Fruit fly (Drosophila melanogaster) whole organism, prepupa: ENCODE data around the gene CG5969.
A peak's percentile ranks its signal among the peaks of the same experiment; 100 is the strongest.

ENCODE experiments used
- CG10669 ChIP-seq: fragments of 200-800 bp; sonication (Bioruptor generic); optimal IDR thresholded peaks from 3 replicates; lab custom pipeline; 2018; ENCODE audit warnings: missing biosample characterization, mild to moderate bottlenecking, missing genetic modification characterization, moderate library complexity
- CG11294 ChIP-seq: fragments of 200-800 bp; sonication (Bioruptor generic); IDR thresholded peaks from 2 replicates; pipeline ENCODE4 v1.3.6; 2022; ENCODE audit warnings: missing biosample characterization, missing genetic modification characterization
- CG11762 ChIP-seq: fragments of 200-800 bp; sonication (Bioruptor generic); optimal IDR thresholded peaks from 3 replicates; lab custom pipeline; 2016; ENCODE audit warnings: missing biosample characterization, missing genetic modification characterization; ENCODE audit not compliant: insufficient read depth
- CG11902 ChIP-seq: fragments of 200-800 bp; sonication (Bioruptor generic); optimal IDR thresholded peaks from 3 replicates; lab custom pipeline; 2016; ENCODE audit warnings: missing biosample characterization, missing genetic modification characterization
- CG15336 ChIP-seq: fragments of 200-800 bp; sonication (Bioruptor generic); IDR thresholded peaks from 2 replicates; pipeline ENCODE4 v1.3.6; 2022; ENCODE audit warnings: missing biosample characterization, missing genetic modification characterization
- CG1621 ChIP-seq: fragments of 200-800 bp; sonication (Bioruptor generic); optimal IDR thresholded peaks from 3 replicates; lab custom pipeline; 2018; ENCODE audit warnings: missing biosample characterization, mild to moderate bottlenecking, missing genetic modification characterization
- CG31627 ChIP-seq: fragments of 200-800 bp; sonication (Bioruptor generic); optimal IDR thresholded peaks from 3 replicates; lab custom pipeline; 2016; ENCODE audit warnings: missing biosample characterization, missing genetic modification characterization
- CG32006 ChIP-seq: fragments of 200-800 bp; sonication (Bioruptor generic); optimal IDR thresholded peaks from 3 replicates; lab custom pipeline; 2017; ENCODE audit warnings: missing biosample characterization, mild to moderate bottlenecking, missing genetic modification characterization
- CG34406 ChIP-seq: fragments of 200-800 bp; sonication (Bioruptor generic); optimal IDR thresholded peaks from 3 replicates; lab custom pipeline; 2016; ENCODE audit warnings: missing biosample characterization, missing genetic modification characterization
- CG4318 ChIP-seq: fragments of 200-800 bp; sonication (Bioruptor generic); optimal IDR thresholded peaks from 3 replicates; lab custom pipeline; 2017; ENCODE audit warnings: missing biosample characterization, mild to moderate bottlenecking, missing genetic modification characterization
- CG6163 ChIP-seq: fragments of 200-800 bp; sonication (Bioruptor generic); IDR thresholded peaks from 3 replicates; pipeline ENCODE4 v1.3.6; 2022; ENCODE audit warnings: missing biosample characterization, missing genetic modification characterization
- CG6854 ChIP-seq: fragments of 200-800 bp; sonication (Bioruptor generic); optimal IDR thresholded peaks from 2 replicates; lab custom pipeline; 2017; ENCODE audit warnings: missing biosample characterization, mild to moderate bottlenecking, missing genetic modification characterization
- CG7368 ChIP-seq: fragments of 200-800 bp; sonication (Bioruptor generic); optimal IDR thresholded peaks from 3 replicates; lab custom pipeline; 2016; ENCODE audit warnings: missing biosample characterization, missing genetic modification characterization
- CG8119 ChIP-seq: fragments of 200-800 bp; sonication (Bioruptor generic); IDR thresholded peaks from 3 replicates; pipeline ENCODE4 v1.3.6; 2022; ENCODE audit warnings: missing biosample characterization, missing genetic modification characterization
- CG8632 ChIP-seq: fragments of 200-800 bp; sonication (Bioruptor generic); optimal IDR thresholded peaks from 3 replicates; lab custom pipeline; 2016; ENCODE audit warnings: missing biosample characterization, missing genetic modification characterization
- Eip78C ChIP-seq: fragments of 200-800 bp; sonication (Bioruptor generic); peaks from one replicate; lab custom pipeline; 2016; ENCODE audit warnings: missing biosample characterization, missing genetic modification characterization
- Eip93F ChIP-seq: fragments of 200-800 bp; sonication (Bioruptor generic); optimal IDR thresholded peaks from 2 replicates; lab custom pipeline; 2016; ENCODE audit warnings: missing biosample characterization, mild to moderate bottlenecking, missing genetic modification characterization
- Ets96B ChIP-seq: fragments of 200-800 bp; optimal IDR thresholded peaks from 2 replicates; lab custom pipeline; 2019; ENCODE audit warnings: missing biosample characterization, mild to moderate bottlenecking, missing genetic modification characterization, moderate library complexity
- Met ChIP-seq: fragments of 200-800 bp; sonication (Bioruptor generic); optimal IDR thresholded peaks from 3 replicates; lab custom pipeline; 2016; ENCODE audit warnings: missing biosample characterization, missing genetic modification characterization
- Smox ChIP-seq: fragments of 200-800 bp; sonication (Bioruptor generic); optimal IDR thresholded peaks from 3 replicates; lab custom pipeline; 2016; ENCODE audit warnings: missing biosample characterization, missing genetic modification characterization
- Sox14 ChIP-seq: fragments of 200-800 bp; sonication (Bioruptor generic); optimal IDR thresholded peaks from 3 replicates; lab custom pipeline; 2016; ENCODE audit warnings: missing biosample characterization, missing genetic modification characterization
- acj6 ChIP-seq: fragments of 200-800 bp; sonication (Bioruptor generic); optimal IDR thresholded peaks from 3 replicates; lab custom pipeline; 2016; ENCODE audit warnings: missing biosample characterization, missing genetic modification characterization
- cyc ChIP-seq: fragments of 200-800 bp; sonication (Bioruptor generic); optimal IDR thresholded peaks from 3 replicates; lab custom pipeline; 2016; ENCODE audit warnings: missing biosample characterization, missing genetic modification characterization
- dsx ChIP-seq: fragments of 200-800 bp; optimal IDR thresholded peaks from 3 replicates; lab custom pipeline; 2019; ENCODE audit warnings: missing biosample characterization, mild to moderate bottlenecking, missing genetic modification characterization, moderate library complexity; ENCODE audit not compliant: poor library complexity, severe bottlenecking
- eg ChIP-seq: fragments of 200-800 bp; sonication (Bioruptor generic); IDR thresholded peaks from 3 replicates; pipeline ENCODE4 v1.3.6; 2022; ENCODE audit warnings: missing biosample characterization, missing genetic modification characterization
- esn ChIP-seq: fragments of 200-800 bp; sonication (Bioruptor generic); optimal IDR thresholded peaks from 2 replicates; lab custom pipeline; 2016; ENCODE audit warnings: missing biosample characterization, mild to moderate bottlenecking, missing genetic modification characterization, moderate library complexity
- fd59A ChIP-seq: fragments of 200-800 bp; sonication (Bioruptor generic); optimal IDR thresholded peaks from 2 replicates; lab custom pipeline; 2017; ENCODE audit warnings: missing biosample characterization, mild to moderate bottlenecking, missing genetic modification characterization, missing genetic modification reagents
- fkh ChIP-seq: fragments of 200-800 bp; sonication (Bioruptor generic); optimal IDR thresholded peaks from 3 replicates; lab custom pipeline; 2017; ENCODE audit warnings: missing biosample characterization, mild to moderate bottlenecking, missing genetic modification characterization, moderate library complexity
- pdm3 ChIP-seq: fragments of 200-800 bp; sonication (Bioruptor generic); optimal IDR thresholded peaks from 3 replicates; lab custom pipeline; 2016; ENCODE audit warnings: missing biosample characterization, missing genetic modification characterization
- ss ChIP-seq, 2 experiments: fragments of 200-800 bp; sonication (Bioruptor generic); optimal IDR thresholded peaks; 2 replicates in 1 of 2; 3 replicates in 1 of 2; lab custom pipeline; 2017 to 2018; ENCODE audit warnings: mild to moderate bottlenecking in 2 of 2, missing biosample characterization in 2 of 2, missing genetic modification characterization in 2 of 2, moderate library complexity in 1 of 2
- svp ChIP-seq: fragments of 200-800 bp; sonication (Bioruptor generic); peaks from one replicate; lab custom pipeline; 2016; ENCODE audit warnings: missing biosample characterization, missing genetic modification characterization
- vri ChIP-seq: fragments of 200-800 bp; sonication (Bioruptor generic); optimal IDR thresholded peaks from 3 replicates; lab custom pipeline; 2016; ENCODE audit warnings: missing biosample characterization, mild to moderate bottlenecking, missing genetic modification characterization

CG5969 gene

DNA sequence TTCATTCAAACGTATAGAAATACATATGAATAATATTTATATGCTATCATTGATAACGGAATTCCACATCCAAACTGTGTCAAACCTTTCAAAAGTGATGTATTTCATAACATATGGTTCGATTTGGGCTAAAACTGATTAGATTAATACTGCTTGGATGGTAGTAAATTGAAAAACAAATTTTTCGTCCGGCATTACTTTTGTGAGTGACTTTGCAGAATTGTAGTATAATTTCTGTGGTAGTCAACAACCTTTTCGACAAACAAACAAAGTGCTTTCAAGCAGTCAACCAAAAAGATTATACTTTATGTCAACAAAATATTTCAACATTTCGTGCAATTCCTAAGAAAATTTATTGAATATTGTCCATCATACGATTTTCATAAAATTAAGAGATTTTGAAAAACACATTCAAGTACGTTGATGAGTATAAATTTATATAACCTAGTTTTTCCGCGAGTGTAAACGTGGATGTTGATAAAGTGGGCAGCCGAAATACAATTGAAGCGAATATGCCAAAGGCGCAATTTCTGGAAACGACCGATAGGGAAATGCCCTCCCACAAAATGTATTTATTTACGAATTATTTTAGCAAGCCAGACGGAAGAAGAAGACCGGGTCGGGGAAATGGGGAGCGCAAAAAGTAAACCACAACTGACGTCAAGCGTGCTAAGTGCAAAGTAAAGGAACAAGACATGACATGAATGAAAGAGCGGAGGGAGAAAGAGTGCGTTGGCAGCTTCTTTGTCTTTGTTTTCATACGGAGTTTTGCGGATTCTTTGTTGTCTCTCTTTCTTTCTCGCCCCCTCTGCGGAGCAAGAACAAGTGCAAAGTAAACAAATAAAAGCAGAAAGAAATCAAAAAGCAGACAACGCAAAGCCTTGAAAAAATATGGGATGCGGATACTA, 44.6 kb downstream of the CG5969 start (continued):
- TF ChIP-seq CG10669 (GFP tag; lab: Kevin White, UChicago) (peak; percentile 5), esn (GFP tag; lab: Kevin White, UChicago) (peak; percentile 58), fkh (GFP tag; lab: Kevin White, UChicago) (peak; percentile 85), ss (GFP tag; optimal IDR thresholded peaks at IDR 0.05; lab: Kevin White, UChicago) (peak; percentile 73 to 78), Eip93F (no peak), vri (GFP tag; lab: Kevin White, UChicago) (peak; percentile 47), CG4318 (GFP tag; lab: Kevin White, UChicago) (no peak), CG34406 (GFP tag; lab: Kevin White, UChicago) (no peak), fd59A (GFP tag; lab: Kevin White, UChicago) (no peak), CG11902 (GFP tag; lab: Kevin White, UChicago) (no peak), svp (GFP tag; lab: Kevin White, UChicago) (peak; percentile 88), CG6854 (GFP tag; lab: Kevin White, UChicago) (peak; percentile 67), CG7368 (GFP tag; lab: Kevin White, UChicago) (peak; percentile 20), CG8119 (GFP tag; lab: Robert Waterston, UW) (peak; percentile 43; the same call in 2 of the 3 replicates), Ets96B (tag; lab: Kevin White, UChicago) (peak; percentile 26)

DNA sequence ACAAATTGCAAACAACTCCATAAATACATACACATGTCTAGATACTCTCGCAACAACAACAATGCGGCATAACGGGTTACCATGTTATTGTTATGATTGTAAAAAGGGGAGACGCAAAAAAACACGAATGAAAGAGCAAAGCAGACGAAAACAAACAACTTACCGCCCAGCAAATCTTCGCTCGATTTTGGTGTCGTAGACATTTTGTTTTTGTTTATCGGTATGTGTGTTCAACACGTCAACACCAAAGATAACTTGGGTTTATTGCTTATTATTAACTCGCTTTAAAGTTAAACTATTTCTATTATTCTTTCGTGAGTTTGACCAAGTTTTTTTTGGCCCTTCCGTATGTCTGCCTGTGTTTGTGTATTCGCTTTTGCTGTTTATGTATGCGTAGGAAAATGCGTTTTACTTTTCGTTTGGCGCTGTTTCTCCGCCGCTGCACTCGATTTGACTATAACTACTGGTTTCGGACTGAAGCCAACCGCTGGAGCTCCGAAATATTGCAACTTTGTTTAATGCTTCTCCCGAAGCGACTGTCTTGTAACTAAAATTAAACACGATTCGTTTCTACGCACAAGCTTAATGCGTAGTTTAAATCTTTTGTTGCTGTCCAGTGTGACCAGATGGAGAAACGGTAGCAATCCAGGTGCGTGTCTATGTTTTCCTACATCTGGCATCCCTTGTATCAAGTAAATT, 45.4 kb downstream of the CG5969 start, which contains the start of gene BNIP3:
Gene BNIP3, minus strand, starts transcription at position 589 of the 699 bp plus-strand sequence.
- TF ChIP-seq CG11762 (GFP tag; lab: Kevin White, UChicago) (no peak), Eip78C (peak; percentile 55), dsx (GFP tag; lab: Kevin White, UChicago) (peak; percentile 86), svp (GFP tag; lab: Kevin White, UChicago) (peak; percentile 45), vri (GFP tag; lab: Kevin White, UChicago) (peak; percentile 35), Eip93F (peak; percentile 2), Smox (GFP tag; lab: Kevin White, UChicago) (no peak), Sox14 (peak; percentile 65)

DNA sequence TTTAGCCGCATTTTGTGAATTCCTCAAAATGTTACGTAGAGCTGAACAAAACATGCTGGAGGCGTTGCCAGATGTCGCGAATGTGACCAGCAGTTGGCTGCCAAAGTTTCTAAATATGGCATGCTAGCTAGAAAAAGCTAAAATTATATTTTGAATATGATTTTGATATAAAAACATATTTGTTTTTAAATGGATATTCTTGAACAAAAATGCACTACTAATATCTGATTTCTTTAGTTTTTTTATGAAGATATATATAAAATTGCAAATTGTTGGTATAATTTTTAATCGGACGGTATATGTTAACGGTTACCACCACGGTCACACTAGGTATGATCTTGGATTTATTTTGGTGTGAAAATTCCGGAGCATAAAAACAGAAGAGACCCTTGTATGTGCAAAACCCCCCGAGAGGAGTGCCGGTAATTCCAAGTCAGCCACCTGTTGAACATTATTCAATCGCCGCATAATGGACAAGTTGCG, 47.1 kb downstream of the CG5969 start, which contains the start of the genes mTerf3 and CG5104:
Gene mTerf3, minus strand, starts transcription at position 86 of the 483 bp plus-strand sequence.
Gene CG5104, plus strand, starts transcription at position 323 of the 483 bp plus-strand sequence.
- no peak for TF ChIP-seq CG15336
- TF ChIP-seq CG32006 (GFP tag; lab: Kevin White, UChicago): no peak
- TF ChIP-seq CG1621 (tag; lab: Kevin White, UChicago): peak; percentile 15
- TF ChIP-seq Sox14: peak; percentile 23
- no peak for TF ChIP-seq CG6163
- TF ChIP-seq CG4318 (GFP tag; lab: Kevin White, UChicago): no peak
- TF ChIP-seq cyc (GFP tag; lab: Kevin White, UChicago): no peak
- TF ChIP-seq svp (GFP tag; lab: Kevin White, UChicago): peak; percentile 31
- peak; percentile 46 for TF ChIP-seq vri (GFP tag; lab: Kevin White, UChicago)
- peak; percentile 0 for TF ChIP-seq esn (GFP tag; lab: Kevin White, UChicago)
- no peak for TF ChIP-seq CG8632 (GFP tag; lab: Kevin White, UChicago)
- TF ChIP-seq Eip93F: peak; percentile 16
- TF ChIP-seq acj6: peak; percentile 20
- peak; percentile 12 for TF ChIP-seq CG31627 (GFP tag; lab: Kevin White, UChicago)
- peak; percentile 1 for TF ChIP-seq pdm3 (GFP tag; lab: Kevin White, UChicago)
- no peak for TF ChIP-seq eg (GFP tag; lab: Robert Waterston, UW)
- peak; percentile 66 for TF ChIP-seq Eip78C
- peak; percentile 27 for TF ChIP-seq Smox (GFP tag; lab: Kevin White, UChicago)
- TF ChIP-seq Met (GFP tag; lab: Kevin White, UChicago): peak; percentile 25
- no peak for TF ChIP-seq CG11294 (GFP tag; lab: Robert Waterston, UW)
